Worm (Caenorhabditis elegans) whole organism, L3 larva: ENCODE measurements around the gene tut-1.
"Not testable (repeated sequence)": the region's sequence is repeated elsewhere in the genome, so short reads cannot be mapped to it uniquely, and the experiment has no call there.

Experiments
- aly-2 ChIP-seq: fragments of 150-350 bp; optimal IDR thresholded peaks from 2 replicates; lab custom pipeline; 2014; ENCODE audit warnings: missing biosample characterization, missing genetic modification characterization
- ama-1 ChIP-seq: fragments of 150-350 bp; optimal IDR thresholded peaks from 2 replicates; lab custom pipeline; 2018
- ceh-16 ChIP-seq: sonication (generic microtip); optimal IDR thresholded peaks from 2 replicates; lab custom pipeline; 2017; ENCODE audit warnings: missing biosample characterization, missing genetic modification characterization
- ceh-28 ChIP-seq: fragments of 150-350 bp; optimal IDR thresholded peaks from 2 replicates; lab custom pipeline; 2014; ENCODE audit warnings: missing biosample characterization, missing genetic modification reagents, missing genetic modification characterization
- ceh-82 ChIP-seq: fragments of 150-350 bp; optimal IDR thresholded peaks from 2 replicates; lab custom pipeline; 2014; ENCODE audit warnings: missing biosample characterization, missing genetic modification characterization
- ceh-9 ChIP-seq: sonication (generic microtip); optimal IDR thresholded peaks from 2 replicates; lab custom pipeline; 2018; ENCODE audit warnings: missing biosample characterization, missing genetic modification characterization
- daf-12 ChIP-seq: fragments of 150-350 bp; optimal IDR thresholded peaks from 2 replicates; lab custom pipeline; 2014; ENCODE audit warnings: missing biosample characterization, missing genetic modification reagents, missing genetic modification characterization
- egl-27 ChIP-seq: sonication (generic microtip); optimal IDR thresholded peaks from 4 replicates; lab custom pipeline; 2017; ENCODE audit warnings: missing biosample characterization, missing genetic modification reagents, missing genetic modification characterization
- egl-5 ChIP-seq: fragments of 150-350 bp; optimal IDR thresholded peaks from 2 replicates; lab custom pipeline; 2017; ENCODE audit warnings: missing biosample characterization, missing genetic modification reagents, missing genetic modification characterization, inconsistent platforms
- elt-2 ChIP-seq: sonication (generic microtip); optimal IDR thresholded peaks from 2 replicates; lab custom pipeline; 2016; ENCODE audit warnings: missing genetic modification reagents, mild to moderate bottlenecking, missing genetic modification characterization, missing compliant biosample characterization
- eor-1 ChIP-seq, 2 experiments: fragments of 150-350 bp; optimal IDR thresholded peaks; 2 replicates each; lab custom pipeline; 2014 to 2018; ENCODE audit warnings: missing biosample characterization in 2 of 2, missing genetic modification characterization in 2 of 2
- fkh-10 ChIP-seq: sonication (generic microtip); optimal IDR thresholded peaks from 2 replicates; lab custom pipeline; 2017; ENCODE audit warnings: missing biosample characterization, missing genetic modification reagents, missing genetic modification characterization
- fos-1 ChIP-seq: fragments of 150-350 bp; optimal IDR thresholded peaks from 2 replicates; lab custom pipeline; 2014; ENCODE audit warnings: missing biosample characterization, missing genetic modification characterization
- hmg-11 ChIP-seq: sonication (generic microtip); optimal IDR thresholded peaks from 2 replicates; lab custom pipeline; 2016; ENCODE audit warnings: missing genetic modification characterization, missing compliant biosample characterization
- jun-1 ChIP-seq: fragments of 150-350 bp; optimal IDR thresholded peaks from 2 replicates; lab custom pipeline; 2014; ENCODE audit warnings: missing biosample characterization, missing genetic modification reagents, missing genetic modification characterization
- lin-15B ChIP-seq: fragments of 150-350 bp; optimal IDR thresholded peaks from 2 replicates; lab custom pipeline; 2014; ENCODE audit warnings: missing biosample characterization, missing genetic modification characterization
- lin-39 ChIP-seq: fragments of 150-350 bp; optimal IDR thresholded peaks from 2 replicates; lab custom pipeline; 2018; ENCODE audit warnings: missing biosample characterization, missing genetic modification reagents, missing genetic modification characterization
- lsy-12 ChIP-seq: sonication (generic microtip); optimal IDR thresholded peaks from 2 replicates; lab custom pipeline; 2016; ENCODE audit warnings: mild to moderate bottlenecking, missing genetic modification characterization, missing compliant biosample characterization
- mdl-1 ChIP-seq: fragments of 150-350 bp; optimal IDR thresholded peaks from 2 replicates; lab custom pipeline; 2014; ENCODE audit warnings: missing biosample characterization, missing genetic modification characterization
- mml-1 ChIP-seq: fragments of 150-350 bp; sonication (generic microtip); optimal IDR thresholded peaks from 3 replicates; lab custom pipeline; 2014; ENCODE audit warnings: missing biosample characterization, missing genetic modification characterization
- nfya-1 ChIP-seq: sonication (generic microtip); optimal IDR thresholded peaks from 2 replicates; lab custom pipeline; 2017; ENCODE audit warnings: missing genetic modification characterization, mild to moderate bottlenecking, missing compliant biosample characterization, antibody characterized with exemption, moderate library complexity; ENCODE audit not compliant: insufficient read depth
- nhr-12 ChIP-seq: fragments of 150-350 bp; optimal IDR thresholded peaks from 2 replicates; lab custom pipeline; 2014; ENCODE audit warnings: missing biosample characterization, missing genetic modification characterization
- nhr-23 ChIP-seq: fragments of 150-350 bp; optimal IDR thresholded peaks from 2 replicates; lab custom pipeline; 2014; ENCODE audit warnings: missing biosample characterization, missing genetic modification reagents, missing genetic modification characterization
- nhr-237 ChIP-seq: fragments of 150-350 bp; optimal IDR thresholded peaks from 2 replicates; lab custom pipeline; 2014; ENCODE audit warnings: missing biosample characterization, missing genetic modification characterization
- nhr-25 ChIP-seq: sonication (generic microtip); optimal IDR thresholded peaks from 2 replicates; lab custom pipeline; 2017; ENCODE audit warnings: missing biosample characterization, missing genetic modification characterization
- nhr-28 ChIP-seq: fragments of 150-350 bp; optimal IDR thresholded peaks from 2 replicates; lab custom pipeline; 2014; ENCODE audit warnings: missing biosample characterization, missing genetic modification characterization
- nhr-43 ChIP-seq: sonication (generic microtip); optimal IDR thresholded peaks from 2 replicates; lab custom pipeline; 2016; ENCODE audit warnings: mild to moderate bottlenecking, missing genetic modification characterization, missing compliant biosample characterization; ENCODE audit not compliant: poor library complexity, severe bottlenecking
- nhr-77 ChIP-seq: fragments of 150-350 bp; optimal IDR thresholded peaks from 2 replicates; lab custom pipeline; 2014; ENCODE audit warnings: missing biosample characterization, missing genetic modification characterization
- pqm-1 ChIP-seq: fragments of 150-350 bp; optimal IDR thresholded peaks from 2 replicates; lab custom pipeline; 2017; ENCODE audit warnings: missing biosample characterization, missing genetic modification characterization, inconsistent platforms
- sea-2 ChIP-seq: fragments of 150-350 bp; sonication (generic microtip); optimal IDR thresholded peaks from 4 replicates; lab custom pipeline; 2014; ENCODE audit warnings: missing biosample characterization, missing genetic modification reagents, missing genetic modification characterization
- tbx-2 ChIP-seq: sonication (generic microtip); optimal IDR thresholded peaks from 2 replicates; lab custom pipeline; 2016; ENCODE audit warnings: mild to moderate bottlenecking, missing genetic modification characterization, missing compliant biosample characterization
- unc-62 ChIP-seq: fragments of 150-350 bp; sonication (generic microtip); optimal IDR thresholded peaks from 4 replicates; lab custom pipeline; 2014; ENCODE audit warnings: missing biosample characterization, missing genetic modification reagents, missing genetic modification characterization
- ztf-11 ChIP-seq: fragments of 150-350 bp; optimal IDR thresholded peaks from 2 replicates; lab custom pipeline; 2014; ENCODE audit warnings: missing biosample characterization, missing genetic modification characterization

Gene tut-1

DNA sequence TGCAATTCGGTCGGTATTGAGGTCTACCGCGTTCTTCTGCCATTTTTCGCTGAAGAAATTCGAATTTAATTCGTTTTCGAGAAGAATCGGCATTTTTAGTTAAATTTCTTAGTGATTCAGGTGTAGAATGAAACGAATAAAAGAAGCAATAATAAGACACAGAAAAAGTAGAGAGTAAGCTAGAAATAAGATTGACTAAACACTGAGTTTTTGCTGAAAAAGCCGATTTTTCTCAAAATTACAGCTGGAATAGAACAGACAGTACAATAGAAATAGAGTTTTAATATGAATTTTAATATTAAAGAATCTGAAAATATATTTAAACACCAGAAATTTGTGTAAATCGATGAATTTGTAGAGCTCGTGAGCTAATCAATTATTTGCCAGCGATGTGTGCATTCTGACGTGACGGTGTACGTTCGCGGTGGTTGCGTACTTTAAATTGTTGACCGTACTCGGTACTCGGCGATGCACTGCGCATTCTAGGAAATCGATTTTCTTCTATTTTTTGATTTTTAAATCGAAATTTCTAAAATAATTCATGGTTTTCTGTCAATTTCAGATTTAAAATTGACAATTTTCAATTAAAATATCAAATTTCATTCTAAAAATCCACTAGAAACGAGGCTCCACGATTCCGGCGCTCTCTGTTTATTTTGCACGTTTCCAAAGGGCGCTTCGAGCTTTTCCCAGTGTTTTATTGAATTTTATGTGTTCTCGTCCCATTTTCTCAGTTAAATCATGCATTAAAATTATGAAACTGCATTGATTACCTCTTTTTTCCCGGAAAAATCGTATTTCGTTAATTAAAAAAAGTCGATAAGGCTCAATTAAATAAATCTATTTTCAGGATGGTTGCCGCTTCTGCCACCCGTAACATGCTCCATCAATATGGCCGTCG, 4.6 kb upstream of the tut-1 start, which contains the start of the genes grld-1 and cox-6C (continued):
- TF ChIP-seq elt-2 (peak; percentile 38), nfya-1 (peak; percentile 77), ztf-11 (no peak), fkh-10 (GFP tag; lab: Kevin White, UChicago) (peak; percentile 1), nhr-28 (tag; lab: Kevin White, UChicago) (no peak), fos-1 (no peak), nhr-23 (peak; percentile 19), nhr-25 (tag; lab: Kevin White, UChicago) (peak; percentile 28), daf-12 (tag; lab: Kevin White, UChicago) (no peak), ceh-28 (tag; lab: Kevin White, UChicago) (peak; percentile 63), eor-1 (tag; optimal IDR thresholded peaks at IDR 0.05; lab: Kevin White, UChicago) (no peak), lsy-12 (tag; lab: Kevin White, UChicago) (no peak), lin-15B (peak; percentile 60), ceh-82 (tag; lab: Kevin White, UChicago) (no peak), ceh-9 (no peak), lin-39 (peak; percentile 27), nhr-12 (tag; lab: Kevin White, UChicago) (no peak), aly-2 (tag; lab: Kevin White, UChicago) (no peak), egl-5 (tag; lab: Kevin White, UChicago) (peak; percentile 61), nhr-237 (tag; lab: Kevin White, UChicago) (no peak), egl-27 (tag; lab: Kevin White, UChicago) (no peak), sea-2 (GFP tag; lab: Kevin White, UChicago) (no peak), mml-1 (tag; lab: Kevin White, UChicago) (no peak)
- TF ChIP-seq, all 47 proteins: peak for 14

- TF ChIP-seq lin-39 (no peak), hmg-11 (tag; lab: Kevin White, UChicago) (no peak), unc-62 (GFP tag; lab: Kevin White, UChicago) (no peak), ztf-11 (no peak), nhr-77 (tag; lab: Kevin White, UChicago) (no peak)
Observed at ce11 chrIV:119792-120191, 1.7 kb downstream of the tut-1 start.

ce11 chrIV:118786-119185, 2.7 kb downstream of the tut-1 start:
- TF ChIP-seq jun-1 (tag; lab: Kevin White, UChicago) (no peak), tbx-2 (tag; lab: Kevin White, UChicago) (no peak), lsy-12 (tag; lab: Kevin White, UChicago) (no peak), ama-1 (no peak)

DNA sequence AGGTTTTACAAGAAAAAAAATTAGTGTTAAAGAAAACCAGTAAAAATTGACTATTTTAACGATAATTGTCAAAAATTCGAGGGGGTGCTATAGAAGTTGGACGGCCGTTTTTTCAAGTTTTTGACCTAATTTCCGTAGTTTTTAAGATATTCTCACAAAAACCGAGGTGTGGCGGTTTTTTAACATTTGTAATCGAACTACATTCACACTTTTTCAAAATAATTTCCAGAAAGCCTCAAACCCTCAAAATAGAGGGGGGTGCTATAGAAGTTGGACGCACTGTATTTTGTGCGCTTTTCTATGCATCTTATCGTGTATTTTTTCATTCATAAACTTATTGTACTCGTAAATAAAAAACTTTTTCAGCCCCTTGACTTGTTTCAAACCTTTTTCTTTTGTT, 10.1 kb downstream of the tut-1 start, which contains the start of gene F29C4.4:
Gene F29C4.4, plus strand, starts transcription at position 301 of the 400 bp plus-strand sequence.
- TF ChIP-seq mdl-1, tbx-2, pqm-1 (tag; lab: Kevin White, UChicago): not testable (repeated sequence)

ce11 chrIV:109307-109706, 12.2 kb downstream of the tut-1 start, which contains the start of gene B0545.4:
B0545.4 (minus strand) TSS chrIV:109407.
- TF ChIP-seq ceh-16 (no peak), nhr-28 (tag; lab: Kevin White, UChicago) (no peak), nhr-23 (no peak), nhr-12 (tag; lab: Kevin White, UChicago) (no peak)
- TF ChIP-seq, all 47 proteins: peak for 0

DNA sequence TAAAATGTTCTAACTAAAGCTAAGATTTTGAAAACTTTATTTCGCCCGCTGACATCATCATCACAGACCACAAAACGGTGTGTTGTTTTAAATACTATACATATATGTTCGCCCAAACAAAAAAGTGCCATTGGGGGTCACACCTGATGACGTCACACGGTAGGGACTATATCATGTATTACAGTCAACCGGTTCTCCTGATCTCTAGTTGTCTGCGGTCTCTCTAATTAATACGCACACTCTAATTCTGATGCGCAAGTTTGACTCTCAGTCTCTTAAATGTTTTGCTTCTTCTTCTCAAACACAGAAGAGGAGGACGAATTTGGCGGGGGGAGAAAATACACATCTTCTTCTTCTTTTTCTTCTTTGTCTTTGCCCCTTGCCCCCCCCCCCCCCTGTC, 18.7 kb downstream of the tut-1 start:
- peak; percentile 62 for TF ChIP-seq nhr-23
- peak; percentile 96 for TF ChIP-seq nhr-25 (tag; lab: Kevin White, UChicago)
- TF ChIP-seq nhr-43 (tag; lab: Kevin White, UChicago) = peak; percentile 13
- TF ChIP-seq nfya-1 = peak; percentile 3
- no peak for TF ChIP-seq ceh-16
